Worm (Caenorhabditis elegans) whole organism, mixed stage, embryonic: ENCODE results near the gene cal-1.
A peak's percentile ranks its signal among the peaks of the same experiment; 100 is the strongest.

Experiments used
- bed-3 ChIP-seq: fragments of 200-800 bp; sonication (Bioruptor generic); optimal IDR thresholded peaks from 3 replicates; lab custom pipeline; 2018; ENCODE audit warnings: mild to moderate bottlenecking, missing genetic modification characterization, moderate library complexity, missing compliant biosample characterization
- blmp-1 ChIP-seq: fragments of 150-350 bp; optimal IDR thresholded peaks from 2 replicates; lab custom pipeline; 2014; ENCODE audit warnings: missing biosample characterization, missing genetic modification characterization
- ceh-39 ChIP-seq: fragments of 150-350 bp; optimal IDR thresholded peaks from 2 replicates; lab custom pipeline; 2014; ENCODE audit warnings: missing biosample characterization, missing genetic modification characterization
- ceh-43 ChIP-seq: fragments of 200-800 bp; sonication (Bioruptor generic); optimal IDR thresholded peaks from 2 replicates; lab custom pipeline; 2018; ENCODE audit warnings: mild to moderate bottlenecking, missing genetic modification characterization, moderate library complexity, missing compliant biosample characterization
- ceh-83 ChIP-seq: fragments of 200-800 bp; sonication (Bioruptor generic); optimal IDR thresholded peaks from 2 replicates; lab custom pipeline; 2018; ENCODE audit warnings: mild to moderate bottlenecking, missing genetic modification characterization, missing compliant biosample characterization
- ces-1 ChIP-seq: fragments of 150-350 bp; optimal IDR thresholded peaks from 2 replicates; lab custom pipeline; 2014; ENCODE audit warnings: missing biosample characterization, missing genetic modification reagents, missing genetic modification characterization
- cnd-1 ChIP-seq: fragments of 200-800 bp; sonication (Bioruptor generic); optimal IDR thresholded peaks from 2 replicates; lab custom pipeline; 2018; ENCODE audit warnings: mild to moderate bottlenecking, missing genetic modification characterization, missing compliant biosample characterization
- drap-1 ChIP-seq: fragments of 200-800 bp; sonication (Bioruptor generic); optimal IDR thresholded peaks from 3 replicates; lab custom pipeline; 2018; ENCODE audit warnings: mild to moderate bottlenecking, missing genetic modification characterization, missing compliant biosample characterization
- elt-1 ChIP-seq: sonication (generic microtip); optimal IDR thresholded peaks from 2 replicates; lab custom pipeline; 2017; ENCODE audit warnings: missing genetic modification characterization, mild to moderate bottlenecking, missing compliant biosample characterization, antibody characterized with exemption, moderate library complexity, borderline replicate concordance; ENCODE audit not compliant: insufficient read depth
- elt-3 ChIP-seq: fragments of 150-350 bp; optimal IDR thresholded peaks from 2 replicates; lab custom pipeline; 2014; ENCODE audit warnings: missing biosample characterization, missing genetic modification characterization
- ham-2 ChIP-seq: fragments of 200-800 bp; sonication (Bioruptor generic); optimal IDR thresholded peaks from 2 replicates; lab custom pipeline; 2018; ENCODE audit warnings: mild to moderate bottlenecking, missing genetic modification characterization, missing compliant biosample characterization
- hlh-1 ChIP-seq: fragments of 150-350 bp; optimal IDR thresholded peaks from 2 replicates; lab custom pipeline; 2014; ENCODE audit warnings: missing biosample characterization, missing genetic modification reagents, missing genetic modification characterization
- lin-13 ChIP-seq: fragments of 150-350 bp; optimal IDR thresholded peaks from 2 replicates; lab custom pipeline; 2014; ENCODE audit warnings: missing biosample characterization, missing genetic modification characterization
- lin-32 ChIP-seq: fragments of 200-800 bp; sonication (Bioruptor generic); optimal IDR thresholded peaks from 2 replicates; lab custom pipeline; 2018; ENCODE audit warnings: mild to moderate bottlenecking, missing genetic modification characterization, missing compliant biosample characterization
- lsy-2 ChIP-seq: fragments of 150-350 bp; optimal IDR thresholded peaks from 2 replicates; lab custom pipeline; 2014; ENCODE audit warnings: missing biosample characterization, missing genetic modification characterization
- mab-5 ChIP-seq: fragments of 150-350 bp; optimal IDR thresholded peaks from 2 replicates; lab custom pipeline; 2014; ENCODE audit warnings: missing biosample characterization, missing genetic modification characterization
- mep-1 ChIP-seq: fragments of 150-350 bp; optimal IDR thresholded peaks from 2 replicates; lab custom pipeline; 2017; ENCODE audit warnings: missing biosample characterization, missing genetic modification reagents, missing genetic modification characterization, inconsistent platforms
- mls-2 ChIP-seq: sonication (generic microtip); optimal IDR thresholded peaks from 2 replicates; lab custom pipeline; 2016; ENCODE audit warnings: mild to moderate bottlenecking, missing genetic modification characterization, moderate library complexity, missing compliant biosample characterization
- nhr-2 ChIP-seq: fragments of 150-350 bp; optimal IDR thresholded peaks from 2 replicates; lab custom pipeline; 2014; ENCODE audit warnings: missing biosample characterization, missing genetic modification characterization
- nhr-28 ChIP-seq: fragments of 150-350 bp; optimal IDR thresholded peaks from 2 replicates; lab custom pipeline; 2014; ENCODE audit warnings: missing biosample characterization, missing genetic modification characterization
- nhr-76 ChIP-seq: sonication (generic microtip); optimal IDR thresholded peaks from 2 replicates; lab custom pipeline; 2017; ENCODE audit warnings: missing biosample characterization, missing genetic modification characterization
- pha-4 ChIP-seq: fragments of 150-350 bp; optimal IDR thresholded peaks from 2 replicates; lab custom pipeline; 2018; ENCODE audit warnings: missing biosample characterization, missing genetic modification reagents, missing genetic modification characterization
- sem-2 ChIP-seq: fragments of 200-800 bp; sonication (Bioruptor generic); optimal IDR thresholded peaks from 2 replicates; lab custom pipeline; 2018; ENCODE audit warnings: mild to moderate bottlenecking, missing genetic modification characterization, missing compliant biosample characterization
- snpc-4 ChIP-seq: fragments of 150-350 bp; optimal IDR thresholded peaks from 2 replicates; lab custom pipeline; 2014; ENCODE audit warnings: missing biosample characterization, missing genetic modification characterization
- sptf-1 ChIP-seq: sonication (generic microtip); optimal IDR thresholded peaks from 2 replicates; lab custom pipeline; 2017; ENCODE audit warnings: mild to moderate bottlenecking, missing genetic modification characterization, moderate library complexity, missing compliant biosample characterization
- tbx-8 ChIP-seq: fragments of 200-800 bp; sonication (Bioruptor generic); optimal IDR thresholded peaks from 2 replicates; lab custom pipeline; 2018; ENCODE audit warnings: mild to moderate bottlenecking, missing genetic modification characterization, moderate library complexity, missing compliant biosample characterization
- unc-120 ChIP-seq: sonication (generic microtip); optimal IDR thresholded peaks from 2 replicates; lab custom pipeline; 2017; ENCODE audit warnings: missing genetic modification characterization, missing compliant biosample characterization; ENCODE audit not compliant: poor library complexity, severe bottlenecking
- unc-39 ChIP-seq: fragments of 150-350 bp; optimal IDR thresholded peaks from 2 replicates; lab custom pipeline; 2014; ENCODE audit warnings: missing biosample characterization, missing genetic modification characterization
- unc-62 ChIP-seq: fragments of 150-350 bp; optimal IDR thresholded peaks from 2 replicates; lab custom pipeline; 2014; ENCODE audit warnings: missing biosample characterization, missing genetic modification reagents, missing genetic modification characterization
- zip-8 ChIP-seq: fragments of 150-350 bp; optimal IDR thresholded peaks from 2 replicates; lab custom pipeline; 2014; ENCODE audit warnings: missing biosample characterization, missing genetic modification characterization
- ztf-11 ChIP-seq: fragments of 150-350 bp; optimal IDR thresholded peaks from 2 replicates; lab custom pipeline; 2014; ENCODE audit warnings: missing biosample characterization, missing genetic modification characterization

The cal-1 gene

DNA sequence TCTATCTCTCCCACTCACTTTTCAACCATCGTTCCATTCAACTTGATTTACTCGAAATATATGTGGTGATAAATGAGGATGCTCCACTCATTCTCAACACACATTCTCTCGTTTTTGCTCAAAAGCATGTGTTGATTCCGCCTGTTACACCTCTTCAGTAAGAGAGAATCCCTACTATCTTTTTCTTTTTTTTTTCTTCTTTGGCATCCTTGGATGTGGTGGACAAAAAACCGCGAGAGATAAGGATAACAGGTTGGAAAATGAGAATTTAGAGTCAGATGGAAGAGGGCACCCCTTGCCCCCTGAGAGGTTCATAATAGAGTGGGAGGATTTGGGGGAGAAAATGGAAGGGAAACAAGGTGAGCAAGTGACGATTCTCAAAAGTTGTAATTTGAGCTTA is 38.1 kb downstream of the cal-1 start:
- TF ChIP-seq mep-1 (no peak), lin-32 (GFP tag; lab: Kevin White, UChicago) (no peak), snpc-4 (no peak), mls-2 (tag; lab: Kevin White, UChicago) (no peak), ztf-11 (no peak), unc-39 (tag; lab: Kevin White, UChicago) (no peak), nhr-28 (tag; lab: Kevin White, UChicago) (no peak), unc-120 (tag; lab: Kevin White, UChicago) (peak; percentile 27), hlh-1 (tag; lab: Kevin White, UChicago) (peak; percentile 54), nhr-76 (tag; lab: Kevin White, UChicago) (no peak), tbx-8 (GFP tag; lab: Kevin White, UChicago) (no peak)

DNA sequence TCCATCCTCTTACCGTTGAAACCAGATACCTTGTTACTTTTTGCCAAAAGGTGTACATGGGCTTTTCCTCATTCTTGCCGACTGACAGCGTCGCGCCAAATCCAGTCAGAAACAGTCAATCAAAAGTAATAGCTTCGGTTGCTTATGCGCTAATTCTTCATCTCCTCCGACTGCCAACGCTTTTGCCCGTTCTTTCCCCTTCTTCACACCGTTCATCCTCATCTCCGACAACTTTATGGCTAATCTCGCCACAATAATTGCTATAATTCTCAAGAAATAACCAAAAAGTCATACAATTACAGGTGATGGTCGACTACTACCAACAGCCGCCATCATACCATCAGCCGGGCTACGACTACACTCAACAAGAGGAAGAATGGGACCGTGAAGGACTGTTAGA is 38.9 kb downstream of the cal-1 start, which contains the start of gene atn-1:
TSS of gene atn-1 (plus strand) at position 301 of the 400 bp plus-strand sequence.
- no peak for TF ChIP-seq lin-32 (GFP tag; lab: Kevin White, UChicago)
- TF ChIP-seq ham-2 (GFP tag; lab: Kevin White, UChicago) = peak; percentile 9

DNA sequence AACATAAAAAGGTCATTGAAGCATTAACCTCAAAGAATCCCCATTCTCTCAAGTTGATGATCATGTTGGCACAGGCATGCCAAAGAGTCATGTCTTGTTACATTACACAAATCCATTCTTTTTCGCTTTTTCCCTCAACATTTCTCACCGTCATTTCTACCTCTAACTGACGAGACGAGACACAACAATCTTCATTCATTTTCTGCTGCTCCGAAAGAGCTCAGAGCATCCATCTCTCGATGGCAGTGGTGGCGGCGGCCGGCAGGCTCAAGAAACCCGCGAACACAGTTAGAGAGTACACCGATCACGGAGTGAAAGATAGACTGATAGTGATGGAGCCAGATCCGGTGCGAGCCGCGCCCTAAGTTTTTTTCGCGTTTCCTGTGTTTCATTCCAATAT is 39.9 kb downstream of the cal-1 start:
- TF ChIP-seq unc-120 (tag; lab: Kevin White, UChicago) = peak; percentile 72
- no peak for TF ChIP-seq nhr-28 (tag; lab: Kevin White, UChicago)
- peak; percentile 34 for TF ChIP-seq unc-62
- peak; percentile 22 for TF ChIP-seq hlh-1 (tag; lab: Kevin White, UChicago)
- no peak for TF ChIP-seq bed-3 (GFP tag; lab: Kevin White, UChicago)
- no peak for TF ChIP-seq pha-4 (tag; lab: Kevin White, UChicago)

DNA sequence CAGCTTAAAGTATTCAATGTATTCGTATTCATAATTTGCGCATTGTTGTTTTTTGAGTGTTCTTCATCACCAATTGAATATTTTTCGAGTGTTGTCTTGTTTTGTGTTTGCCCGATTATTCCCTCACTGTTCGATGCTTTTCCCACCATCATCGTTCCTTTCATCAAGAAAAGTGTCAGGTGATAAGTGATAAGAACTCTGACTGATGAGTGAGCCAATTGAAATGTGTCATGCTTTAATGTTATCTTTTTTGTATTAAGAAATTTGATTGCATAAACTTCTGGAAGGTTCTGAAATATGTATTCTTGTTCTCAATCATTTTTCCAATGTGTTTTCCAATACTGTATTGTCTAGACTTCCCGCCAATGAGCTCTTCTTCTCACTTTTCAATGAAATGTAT is 41.7 kb downstream of the cal-1 start:
- TF ChIP-seq mls-2 (tag; lab: Kevin White, UChicago) (no peak), lin-13 (no peak), nhr-76 (tag; lab: Kevin White, UChicago) (no peak), lin-32 (GFP tag; lab: Kevin White, UChicago) (no peak), ceh-83 (GFP tag; lab: Kevin White, UChicago) (no peak), nhr-2 (no peak)

DNA sequence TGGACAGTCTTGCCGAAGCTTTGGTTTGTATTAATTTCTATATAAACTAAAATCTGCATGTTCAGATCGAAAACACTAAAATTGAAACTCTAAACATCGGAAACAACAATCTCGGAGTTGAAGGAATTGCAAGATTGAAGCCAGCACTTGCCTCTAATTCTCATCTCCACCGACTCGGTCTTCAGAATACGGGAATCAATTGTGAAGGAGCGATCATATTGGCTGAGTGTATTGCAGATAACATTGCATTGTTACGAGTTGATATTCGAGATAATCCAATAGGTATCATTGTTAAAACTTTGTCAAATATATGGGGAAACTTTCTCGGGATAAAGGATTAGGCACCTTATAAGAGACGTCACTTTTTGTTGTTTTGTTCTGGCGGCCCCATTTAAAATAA is 46.7 kb downstream of the cal-1 start:
- TF ChIP-seq ham-2 (GFP tag; lab: Kevin White, UChicago) = no peak

DNA sequence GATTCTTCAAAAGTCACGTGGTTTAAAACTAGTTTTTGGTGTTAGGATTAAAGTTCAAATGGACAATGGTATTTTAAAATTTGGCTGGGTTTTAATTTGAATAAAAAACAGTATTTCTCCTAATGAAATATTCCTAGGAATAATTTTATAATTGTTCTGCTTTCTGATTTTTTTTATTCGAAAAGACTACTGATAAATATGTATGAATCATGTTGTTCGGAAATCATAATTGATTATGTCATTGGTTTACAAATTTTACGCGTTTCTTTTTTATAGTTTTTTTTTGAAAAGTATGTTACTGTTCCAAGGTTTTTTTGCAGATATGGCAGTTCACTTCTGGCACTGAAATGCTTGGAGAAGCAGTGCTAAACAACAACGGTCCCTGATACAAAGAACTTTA is 48.7 kb downstream of the cal-1 start, which contains the start of gene F28C1.3:
TSS of gene F28C1.3 (plus strand) at position 301 of the 400 bp plus-strand sequence.
- TF ChIP-seq nhr-76 (tag; lab: Kevin White, UChicago) = no peak
- no peak for TF ChIP-seq unc-39 (tag; lab: Kevin White, UChicago)
- TF ChIP-seq elt-1 = no peak
- no peak for TF ChIP-seq ceh-43 (GFP tag; lab: Kevin White, UChicago)
- TF ChIP-seq elt-3 = no peak
- no peak for TF ChIP-seq mep-1
- TF ChIP-seq blmp-1 = no peak
- no peak for TF ChIP-seq hlh-1 (tag; lab: Kevin White, UChicago)
- TF ChIP-seq cnd-1 = no peak

DNA sequence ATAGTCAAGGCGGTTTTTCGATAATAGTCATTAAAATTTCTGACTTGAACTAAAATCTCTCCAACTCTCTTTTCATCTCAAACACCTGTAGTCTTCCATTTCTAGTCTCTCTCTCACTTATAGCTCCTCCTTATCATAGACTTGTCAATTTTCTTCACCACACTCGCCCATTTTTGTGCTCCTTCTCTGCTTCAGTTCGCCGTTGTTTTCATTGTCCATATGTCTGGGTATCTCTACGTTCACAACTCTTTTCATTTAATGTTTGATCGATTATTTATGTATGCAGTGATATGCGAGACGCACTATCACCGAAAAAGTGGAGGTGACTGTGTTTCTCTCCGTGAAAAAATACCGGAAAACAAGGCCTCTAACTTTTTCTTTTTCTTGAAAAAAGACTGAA is 49.3 kb downstream of the cal-1 start:
- TF ChIP-seq elt-1 (no peak), drap-1 (GFP tag; lab: Kevin White, UChicago) (no peak), lin-32 (GFP tag; lab: Kevin White, UChicago) (no peak), ceh-39 (tag; lab: Kevin White, UChicago) (no peak), sptf-1 (tag; lab: Kevin White, UChicago) (no peak), zip-8 (tag; lab: Kevin White, UChicago) (no peak), blmp-1 (no peak), ces-1 (GFP tag; lab: Kevin White, UChicago) (no peak), bed-3 (GFP tag; lab: Kevin White, UChicago) (no peak), ceh-43 (GFP tag; lab: Kevin White, UChicago) (no peak), unc-120 (tag; lab: Kevin White, UChicago) (no peak), mab-5 (no peak), sem-2 (GFP tag; lab: Kevin White, UChicago) (no peak), cnd-1 (no peak), mep-1 (no peak), lsy-2 (no peak)
